Fruit fly (Drosophila melanogaster) whole organism, adult: ENCODE results near the gene PCNA2.

ENCODE experiments used
- CG11617 ChIP-seq: fragments of 200-800 bp; sonication (Bioruptor generic); optimal IDR thresholded peaks from 2 replicates; lab custom pipeline; 2017; ENCODE audit warnings: mild to moderate bottlenecking, missing biosample characterization, missing genetic modification reagents, missing genetic modification characterization
- CG12768 ChIP-seq: fragments of 200-800 bp; sonication (Bioruptor generic); optimal IDR thresholded peaks from 2 replicates; lab custom pipeline; 2017; ENCODE audit warnings: missing biosample characterization, missing genetic modification characterization, mild to moderate bottlenecking, moderate library complexity, missing genetic modification reagents
- CG14711 ChIP-seq: fragments of 200-800 bp; sonication (Bioruptor generic); optimal IDR thresholded peaks from 2 replicates; lab custom pipeline; 2018; ENCODE audit warnings: missing biosample characterization, mild to moderate bottlenecking, missing genetic modification characterization, moderate library complexity
- CG1620 ChIP-seq: fragments of 200-800 bp; sonication (Bioruptor generic); optimal IDR thresholded peaks from 2 replicates; lab custom pipeline; 2016; ENCODE audit warnings: missing biosample characterization, missing genetic modification characterization
- CG33017 ChIP-seq: fragments of 200-800 bp; sonication (Bioruptor generic); optimal IDR thresholded peaks from 2 replicates; lab custom pipeline; 2018; ENCODE audit warnings: missing biosample characterization, mild to moderate bottlenecking, missing genetic modification characterization, moderate library complexity
- CG5204 ChIP-seq: fragments of 200-800 bp; sonication (Bioruptor generic); optimal IDR thresholded peaks from 2 replicates; lab custom pipeline; 2016; ENCODE audit warnings: missing biosample characterization, missing genetic modification characterization
- CG7045 ChIP-seq: fragments of 200-800 bp; sonication (Bioruptor generic); optimal IDR thresholded peaks from 2 replicates; lab custom pipeline; 2017; ENCODE audit warnings: missing biosample characterization, mild to moderate bottlenecking, missing genetic modification characterization
- CG7101 ChIP-seq: fragments of 200-800 bp; sonication (Bioruptor generic); optimal IDR thresholded peaks from 2 replicates; lab custom pipeline; 2018; ENCODE audit warnings: missing biosample characterization, mild to moderate bottlenecking, missing genetic modification characterization, moderate library complexity
- Clk ChIP-seq: fragments of 200-800 bp; sonication (Bioruptor generic); optimal IDR thresholded peaks from 2 replicates; lab custom pipeline; 2017; ENCODE audit warnings: missing biosample characterization, missing genetic modification characterization
- Crg-1 ChIP-seq: fragments of 200-800 bp; sonication (Bioruptor generic); optimal IDR thresholded peaks from 2 replicates; lab custom pipeline; 2016; ENCODE audit warnings: missing biosample characterization, missing genetic modification characterization
- Hr96 ChIP-seq: fragments of 200-800 bp; sonication (Bioruptor generic); optimal IDR thresholded peaks from 2 replicates; lab custom pipeline; 2016; ENCODE audit warnings: missing biosample characterization, missing genetic modification characterization
- Mnt ChIP-seq: fragments of 200-800 bp; sonication (Bioruptor generic); optimal IDR thresholded peaks from 2 replicates; lab custom pipeline; 2016; ENCODE audit warnings: missing biosample characterization, mild to moderate bottlenecking, missing genetic modification characterization
- bab1 ChIP-seq: fragments of 200-800 bp; sonication (Bioruptor generic); optimal IDR thresholded peaks from 3 replicates; lab custom pipeline; 2019; ENCODE audit warnings: missing biosample characterization, mild to moderate bottlenecking, missing genetic modification characterization, moderate library complexity
- cic ChIP-seq: fragments of 200-800 bp; sonication (Bioruptor generic); optimal IDR thresholded peaks from 2 replicates; lab custom pipeline; 2017; ENCODE audit warnings: missing biosample characterization, mild to moderate bottlenecking, missing genetic modification characterization, moderate library complexity
- cnc ChIP-seq, 2 experiments: fragments of >200 bp; optimal IDR thresholded peaks; 2 replicates each; lab custom pipeline; 2017
- kay ChIP-seq: fragments of 200-800 bp; sonication (Bioruptor generic); peaks from one replicate; lab custom pipeline; 2016; ENCODE audit warnings: missing biosample characterization, missing genetic modification characterization, borderline replicate concordance
- ovo ChIP-seq: fragments of 200-800 bp; sonication (Bioruptor generic); optimal IDR thresholded peaks from 2 replicates; lab custom pipeline; 2016; ENCODE audit warnings: missing biosample characterization, missing genetic modification characterization
- pad ChIP-seq: fragments of 200-800 bp; sonication (Bioruptor generic); optimal IDR thresholded peaks from 3 replicates; lab custom pipeline; 2017; ENCODE audit warnings: missing biosample characterization, missing genetic modification characterization, mild to moderate bottlenecking, moderate library complexity, missing genetic modification reagents
- tj ChIP-seq: fragments of 200-800 bp; sonication (Bioruptor generic); optimal IDR thresholded peaks from 3 replicates; lab custom pipeline; 2017; ENCODE audit warnings: missing biosample characterization, mild to moderate bottlenecking, missing genetic modification characterization, moderate library complexity
- toe ChIP-seq: fragments of 200-800 bp; sonication (Bioruptor generic); optimal IDR thresholded peaks from 2 replicates; lab custom pipeline; 2016; ENCODE audit warnings: missing biosample characterization, missing genetic modification characterization

PCNA2 gene

dm6 chr2L:19577187-19577765 lies 6.5 kb downstream of the PCNA2 start, which contains the start of the genes spi and msb1l:
spi (minus strand) TSS chr2L:19577315.
msb1l (plus strand) TSS chr2L:19577701.
- no peak for TF ChIP-seq tj (GFP tag; lab: Kevin White, UChicago)
- peak; percentile 31 for TF ChIP-seq Clk (GFP tag; lab: Kevin White, UChicago)
- peak; percentile 13 for TF ChIP-seq CG12768 (GFP tag; lab: Kevin White, UChicago)
- TF ChIP-seq CG33017 (tag; lab: Kevin White, UChicago) = no peak
- TF ChIP-seq CG7045 = peak; percentile 29
- TF ChIP-seq Hr96 = peak; percentile 45
- no peak for TF ChIP-seq cnc (optimal IDR thresholded peaks at IDR 0.05; lab: Kevin White, UChicago)
- peak; percentile 33 for TF ChIP-seq bab1
- TF ChIP-seq pad = peak; percentile 33
- peak; percentile 37 for TF ChIP-seq CG1620 (GFP tag; lab: Kevin White, UChicago)
- no peak for TF ChIP-seq cic (GFP tag; lab: Kevin White, UChicago)
- TF ChIP-seq CG5204 (GFP tag; lab: Kevin White, UChicago) = no peak
- TF ChIP-seq CG11617 = peak; percentile 47
- no peak for TF ChIP-seq kay
- peak; percentile 60 for TF ChIP-seq toe (GFP tag; lab: Kevin White, UChicago)
- TF ChIP-seq CG14711 (tag; lab: Kevin White, UChicago) = peak; percentile 61
- peak; percentile 79 for TF ChIP-seq CG7101 (tag; lab: Kevin White, UChicago)
- TF ChIP-seq ovo (GFP tag; lab: Kevin White, UChicago) = peak; percentile 43
- peak; percentile 45 for TF ChIP-seq Crg-1
- TF ChIP-seq Mnt (GFP tag; lab: Kevin White, UChicago) = no peak

DNA sequence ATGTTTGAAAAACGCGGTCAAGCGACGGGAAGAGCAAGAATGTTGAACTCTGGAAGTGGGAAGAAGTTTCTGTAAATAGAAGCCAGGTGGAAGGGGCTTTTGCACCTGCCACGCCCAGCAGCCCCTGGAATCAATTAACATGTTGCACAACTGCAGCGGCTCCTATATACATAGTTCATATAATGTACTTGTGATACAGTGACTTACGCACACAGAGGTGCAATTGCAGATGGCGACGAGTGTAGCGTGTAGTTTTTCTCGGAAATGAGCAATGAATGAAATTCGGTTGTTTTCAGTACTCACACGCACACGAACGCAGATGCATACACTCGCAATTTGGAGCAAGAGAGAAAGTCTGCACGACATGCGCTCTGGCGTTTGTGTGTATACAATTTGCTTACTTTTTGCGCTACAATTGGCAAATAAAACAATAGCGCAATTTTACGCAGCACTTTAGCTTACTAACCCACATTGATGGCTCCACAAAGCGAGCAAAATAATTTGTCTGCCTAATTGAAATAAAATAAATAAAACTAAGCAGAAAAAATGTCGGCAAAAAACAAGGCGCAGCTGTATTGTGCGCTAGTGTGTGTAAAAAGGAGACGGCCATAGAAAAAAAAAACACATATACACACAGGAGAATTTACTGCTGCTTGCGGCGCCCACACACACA lies 7.4 kb downstream of the PCNA2 start:
- TF ChIP-seq Hr96 = peak; percentile 47
- TF ChIP-seq toe (GFP tag; lab: Kevin White, UChicago) = peak; percentile 11
- TF ChIP-seq tj (GFP tag; lab: Kevin White, UChicago) = peak; percentile 31
- peak; percentile 60 for TF ChIP-seq Mnt (GFP tag; lab: Kevin White, UChicago)
- TF ChIP-seq CG5204 (GFP tag; lab: Kevin White, UChicago) = no peak
- TF ChIP-seq Crg-1 = peak; percentile 40
- TF ChIP-seq cnc (optimal IDR thresholded peaks at IDR 0.05; lab: Kevin White, UChicago) = no peak
- TF ChIP-seq CG33017 (tag; lab: Kevin White, UChicago) = peak; percentile 31
- TF ChIP-seq CG11617 = peak; percentile 5
- no peak for TF ChIP-seq kay
- TF ChIP-seq cic (GFP tag; lab: Kevin White, UChicago) = peak; percentile 100
- no peak for TF ChIP-seq ovo (GFP tag; lab: Kevin White, UChicago)
- no peak for TF ChIP-seq pad

DNA sequence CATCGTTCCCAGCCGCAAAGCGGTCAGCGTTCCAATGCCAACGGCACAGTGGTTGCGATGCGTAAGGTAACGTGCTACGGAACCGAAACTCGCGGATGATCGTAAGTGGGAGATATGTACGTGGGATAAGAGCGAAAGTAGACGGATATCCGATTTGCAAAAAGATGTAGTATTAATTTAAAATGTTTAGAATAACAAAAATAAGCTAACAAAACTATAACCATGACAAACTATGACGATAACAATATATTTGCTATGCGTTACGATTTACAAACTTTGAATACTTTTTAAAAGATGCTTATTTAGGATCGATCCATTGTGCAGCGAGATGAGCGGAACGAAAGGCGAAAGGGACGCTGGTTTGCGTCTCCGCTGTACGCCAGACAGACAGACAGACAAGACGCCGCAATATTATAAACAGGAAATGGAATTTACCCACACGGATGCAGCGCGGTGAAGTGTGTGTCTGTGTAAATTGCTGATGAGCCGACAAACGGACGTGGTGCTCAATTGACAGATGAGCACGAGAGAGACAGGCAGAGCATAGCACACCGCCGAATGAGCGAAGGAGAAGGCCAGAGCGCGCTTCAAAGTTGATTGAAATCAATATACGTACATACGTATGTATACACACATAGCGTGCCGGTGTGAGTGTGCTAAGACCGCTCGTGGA lies 8.0 kb downstream of the PCNA2 start:
- peak; percentile 22 for TF ChIP-seq CG1620 (GFP tag; lab: Kevin White, UChicago)
- TF ChIP-seq Crg-1 = no peak
- peak; percentile 69 for TF ChIP-seq CG5204 (GFP tag; lab: Kevin White, UChicago)
- peak; percentile 83 for TF ChIP-seq CG7045
- peak; percentile 66 for TF ChIP-seq CG11617
- peak; percentile 73 for TF ChIP-seq CG14711 (tag; lab: Kevin White, UChicago)
- TF ChIP-seq cnc (optimal IDR thresholded peaks at IDR 0.05; lab: Kevin White, UChicago) = no peak
- TF ChIP-seq tj (GFP tag; lab: Kevin White, UChicago) = peak; percentile 79
- peak; percentile 28 for TF ChIP-seq bab1
- TF ChIP-seq cic (GFP tag; lab: Kevin White, UChicago) = no peak
- TF ChIP-seq CG7101 (tag; lab: Kevin White, UChicago) = peak; percentile 73
- peak; percentile 75 for TF ChIP-seq CG12768 (GFP tag; lab: Kevin White, UChicago)
- peak; percentile 83 for TF ChIP-seq ovo (GFP tag; lab: Kevin White, UChicago)
- TF ChIP-seq Hr96 = peak; percentile 72
- TF ChIP-seq pad = no peak
- peak; percentile 40 for TF ChIP-seq Clk (GFP tag; lab: Kevin White, UChicago)
- TF ChIP-seq kay = no peak
- TF ChIP-seq Mnt (GFP tag; lab: Kevin White, UChicago) = peak; percentile 43
- TF ChIP-seq CG33017 (tag; lab: Kevin White, UChicago) = peak; percentile 61
- peak; percentile 68 for TF ChIP-seq toe (GFP tag; lab: Kevin White, UChicago)

DNA sequence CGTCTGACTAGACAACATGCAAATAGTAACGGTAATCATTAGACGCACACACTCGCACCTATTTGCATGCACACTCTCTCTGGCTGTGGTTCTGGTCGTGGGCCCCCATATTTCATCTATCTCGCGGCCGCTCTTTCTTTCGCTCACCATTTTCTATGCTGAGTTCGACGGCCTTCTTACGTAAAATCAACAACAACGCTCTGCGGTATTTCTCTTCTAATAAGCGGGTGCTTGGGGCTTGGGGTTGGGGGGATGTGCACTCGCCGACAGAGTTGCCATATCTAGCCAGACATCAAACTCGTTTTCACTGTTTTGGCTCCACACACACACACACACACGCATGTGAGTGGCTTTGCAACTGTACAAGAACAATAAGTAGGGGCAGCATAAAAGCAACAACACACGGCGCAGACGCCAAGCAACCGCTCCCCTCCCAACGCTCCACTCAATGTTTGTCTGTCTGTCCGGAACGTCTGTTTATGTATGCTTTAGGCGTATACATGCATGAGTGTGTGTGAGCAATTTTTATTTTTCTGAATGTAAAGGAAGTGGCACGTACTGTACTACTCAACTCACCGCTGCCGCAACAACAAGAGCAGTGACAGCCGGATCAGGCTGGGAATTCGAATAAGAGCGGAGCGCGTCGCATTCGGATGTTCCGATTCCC lies 8.7 kb downstream of the PCNA2 start:
- TF ChIP-seq CG14711 (tag; lab: Kevin White, UChicago) = peak; percentile 57
- peak; percentile 98 for TF ChIP-seq pad
- no peak for TF ChIP-seq bab1

DNA sequence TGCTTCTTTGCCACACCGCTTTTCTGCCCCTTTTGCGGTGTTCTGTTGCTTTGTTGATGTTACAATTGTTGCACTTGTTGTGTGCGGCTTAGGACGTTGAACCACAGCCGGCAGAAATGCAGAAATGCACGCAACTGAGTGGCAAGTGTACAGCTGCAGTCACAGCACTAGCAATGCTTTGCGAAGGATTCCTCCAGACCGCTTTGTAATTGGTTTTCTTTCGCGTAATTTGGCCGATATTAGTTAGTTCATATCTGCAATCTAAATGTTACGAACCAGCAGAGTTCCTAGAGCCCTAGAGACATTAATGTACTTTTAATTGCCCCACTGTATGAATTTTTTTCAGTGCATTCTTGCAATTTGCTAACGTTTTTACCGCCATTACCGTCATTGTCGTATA lies 9.4 kb downstream of the PCNA2 start:
- TF ChIP-seq bab1 = no peak
- TF ChIP-seq CG12768 (GFP tag; lab: Kevin White, UChicago) = no peak
- TF ChIP-seq toe (GFP tag; lab: Kevin White, UChicago) = no peak
- no peak for TF ChIP-seq Crg-1
- no peak for TF ChIP-seq Hr96
- TF ChIP-seq CG1620 (GFP tag; lab: Kevin White, UChicago) = no peak
- TF ChIP-seq cnc (optimal IDR thresholded peaks at IDR 0.05; lab: Kevin White, UChicago) = no peak
- TF ChIP-seq pad = no peak
